Fruit fly (Drosophila melanogaster) whole organism, embryonic: Measurements from ENCODE around the gene CG4645.

ENCODE experiments used
- Abd-B ChIP-seq: fragments of 200-800 bp; sonication (Bioruptor generic); optimal IDR thresholded peaks from 2 replicates; lab custom pipeline; 2018; ENCODE audit warnings: missing biosample characterization, mild to moderate bottlenecking, missing genetic modification characterization, moderate library complexity
- Adf1 ChIP-seq: fragments of 200-800 bp; sonication (Bioruptor generic); IDR thresholded peaks from 2 replicates; pipeline ENCODE4 v1.3.6; 2022; ENCODE audit warnings: missing biosample characterization, missing genetic modification characterization
- Bdp1 ChIP-seq: fragments of 200-800 bp; sonication (Bioruptor generic); optimal IDR thresholded peaks from 3 replicates; lab custom pipeline; 2016; ENCODE audit warnings: missing biosample characterization, missing genetic modification characterization
- BtbVII ChIP-seq: fragments of 200-800 bp; sonication (Bioruptor generic); optimal IDR thresholded peaks from 3 replicates; lab custom pipeline; 2017; ENCODE audit warnings: missing biosample characterization, mild to moderate bottlenecking, missing genetic modification characterization
- C15 ChIP-seq: fragments of 200-800 bp; sonication (Bioruptor generic); IDR thresholded peaks from 3 replicates; pipeline ENCODE4 v1.3.6; 2022; ENCODE audit warnings: missing biosample characterization, missing genetic modification characterization
- CG10267 ChIP-seq: fragments of 200-800 bp; sonication (Bioruptor generic); optimal IDR thresholded peaks from 2 replicates; lab custom pipeline; 2018; ENCODE audit warnings: missing biosample characterization, mild to moderate bottlenecking, missing genetic modification characterization, moderate library complexity
- CG10274 ChIP-seq: fragments of 200-800 bp; sonication (Bioruptor generic); optimal IDR thresholded peaks from 3 replicates; lab custom pipeline; 2017; ENCODE audit warnings: missing biosample characterization, mild to moderate bottlenecking, missing genetic modification characterization
- CG10959 ChIP-seq: fragments of 200-800 bp; sonication (Bioruptor generic); IDR thresholded peaks from 2 replicates; pipeline ENCODE4 v1.3.6; 2022; ENCODE audit warnings: missing biosample characterization, missing genetic modification characterization
- CG10979 ChIP-seq: fragments of 200-800 bp; sonication (Bioruptor generic); optimal IDR thresholded peaks from 2 replicates; lab custom pipeline; 2018; ENCODE audit warnings: missing biosample characterization, mild to moderate bottlenecking, missing genetic modification characterization, moderate library complexity
- CG11560 ChIP-seq: fragments of 200-800 bp; sonication (Bioruptor generic); IDR thresholded peaks from 3 replicates; pipeline ENCODE4 v1.3.6; 2022; ENCODE audit warnings: missing biosample characterization, missing genetic modification characterization
- CG14014 ChIP-seq: fragments of 200-800 bp; sonication (Bioruptor generic); IDR thresholded peaks from 2 replicates; pipeline ENCODE4 v1.3.6; 2022; ENCODE audit warnings: missing biosample characterization, missing genetic modification characterization
- CG16779 ChIP-seq: fragments of 200-800 bp; sonication (Bioruptor generic); IDR thresholded peaks from 2 replicates; pipeline ENCODE4 v1.3.6; 2022; ENCODE audit warnings: missing biosample characterization, missing genetic modification characterization
- CG16863 ChIP-seq: fragments of 200-800 bp; sonication (Bioruptor generic); optimal IDR thresholded peaks from 3 replicates; lab custom pipeline; 2016; ENCODE audit warnings: missing biosample characterization, missing genetic modification characterization
- CG17385 ChIP-seq: fragments of 200-800 bp; sonication (Bioruptor generic); optimal IDR thresholded peaks from 3 replicates; lab custom pipeline; 2018; ENCODE audit warnings: missing biosample characterization, mild to moderate bottlenecking, missing genetic modification characterization
- CG18764 ChIP-seq: fragments of 200-800 bp; sonication (Bioruptor generic); optimal IDR thresholded peaks from 3 replicates; lab custom pipeline; 2016; ENCODE audit warnings: missing biosample characterization, missing genetic modification characterization
- CG31388 ChIP-seq: fragments of 200-800 bp; sonication (Bioruptor generic); optimal IDR thresholded peaks from 2 replicates; lab custom pipeline; 2016; ENCODE audit warnings: missing biosample characterization, missing genetic modification characterization
- CG31441 ChIP-seq: fragments of 200-800 bp; sonication (Bioruptor generic); IDR thresholded peaks from 2 replicates; pipeline ENCODE4 v1.3.6; 2022; ENCODE audit warnings: missing biosample characterization, missing genetic modification characterization
- CG3838 ChIP-seq: fragments of 200-800 bp; sonication (Bioruptor generic); optimal IDR thresholded peaks from 3 replicates; lab custom pipeline; 2016; ENCODE audit warnings: missing biosample characterization, missing genetic modification characterization
- CG5245 ChIP-seq: fragments of 200-800 bp; sonication (Bioruptor generic); optimal IDR thresholded peaks from 3 replicates; lab custom pipeline; 2016; ENCODE audit warnings: missing biosample characterization, missing genetic modification characterization
- CG6175 ChIP-seq: fragments of 200-800 bp; sonication (Bioruptor generic); IDR thresholded peaks from 3 replicates; pipeline ENCODE4 v1.3.6; 2022; ENCODE audit warnings: missing biosample characterization, missing genetic modification characterization
- CG6254 ChIP-seq: fragments of 200-800 bp; sonication (Bioruptor generic); optimal IDR thresholded peaks from 3 replicates; lab custom pipeline; 2017; ENCODE audit warnings: mild to moderate bottlenecking, missing biosample characterization, missing genetic modification reagents, missing genetic modification characterization
- CG7928 ChIP-seq: fragments of 200-800 bp; sonication (Bioruptor generic); optimal IDR thresholded peaks from 2 replicates; lab custom pipeline; 2017; ENCODE audit warnings: missing biosample characterization, mild to moderate bottlenecking, missing genetic modification characterization
- CG8924 ChIP-seq: fragments of 200-800 bp; optimal IDR thresholded peaks from 3 replicates; lab custom pipeline; 2019; ENCODE audit warnings: missing biosample characterization, mild to moderate bottlenecking, missing genetic modification characterization, moderate library complexity
- CG9932 ChIP-seq: fragments of 200-800 bp; sonication (Bioruptor generic); IDR thresholded peaks from 2 replicates; pipeline ENCODE4 v1.3.6; 2022; ENCODE audit warnings: missing biosample characterization, missing genetic modification characterization
- CHES-1-like ChIP-seq: fragments of 200-800 bp; sonication (Bioruptor generic); optimal IDR thresholded peaks from 2 replicates; lab custom pipeline; 2016; ENCODE audit warnings: missing biosample characterization, missing genetic modification characterization
- CTCF ChIP-seq: fragments of 200-800 bp; sonication (Bioruptor generic); optimal IDR thresholded peaks from 2 replicates; lab custom pipeline; 2017; ENCODE audit warnings: missing biosample characterization, mild to moderate bottlenecking, missing genetic modification characterization, moderate library complexity
- Chrac-16 ChIP-seq: fragments of 200-800 bp; sonication (Bioruptor generic); optimal IDR thresholded peaks from 3 replicates; lab custom pipeline; 2016; ENCODE audit warnings: missing biosample characterization, missing genetic modification characterization
- D19B ChIP-seq: fragments of 200-800 bp; sonication (Bioruptor generic); optimal IDR thresholded peaks from 2 replicates; lab custom pipeline; 2017; ENCODE audit warnings: missing biosample characterization, mild to moderate bottlenecking, missing genetic modification characterization
- Dbx ChIP-seq: fragments of 200-800 bp; sonication (Bioruptor generic); IDR thresholded peaks from 3 replicates; pipeline ENCODE4 v1.3.6; 2022; ENCODE audit warnings: missing biosample characterization, missing genetic modification characterization
- Elba2 ChIP-seq: fragments of 200-800 bp; sonication (Bioruptor generic); optimal IDR thresholded peaks from 3 replicates; lab custom pipeline; 2016; ENCODE audit warnings: missing biosample characterization, missing genetic modification characterization
- HmgZ ChIP-seq: fragments of 200-800 bp; sonication (Bioruptor generic); optimal IDR thresholded peaks from 2 replicates; lab custom pipeline; 2018; ENCODE audit warnings: missing biosample characterization, mild to moderate bottlenecking, missing genetic modification characterization
- Kr ChIP-seq: fragments of 200-800 bp; sonication (Bioruptor generic); optimal IDR thresholded peaks from 2 replicates; lab custom pipeline; 2017; ENCODE audit warnings: missing biosample characterization, mild to moderate bottlenecking, missing genetic modification characterization
- Lpt ChIP-seq: fragments of >200 bp; optimal IDR thresholded peaks from 2 replicates; lab custom pipeline; 2018; ENCODE audit warnings: missing biosample characterization, missing genetic modification characterization
- MBD-R2 ChIP-seq: fragments of 200-800 bp; sonication (Bioruptor generic); IDR thresholded peaks from 2 replicates; pipeline ENCODE4 v1.3.6; 2022; ENCODE audit warnings: missing biosample characterization, missing genetic modification characterization
- Nf-YC ChIP-seq: fragments of 200-800 bp; optimal IDR thresholded peaks from 3 replicates; lab custom pipeline; 2019; ENCODE audit warnings: missing biosample characterization, mild to moderate bottlenecking, missing genetic modification characterization, moderate library complexity
- Side ChIP-seq: fragments of 200-800 bp; sonication (Bioruptor generic); optimal IDR thresholded peaks from 2 replicates; lab custom pipeline; 2016; ENCODE audit warnings: missing biosample characterization, missing genetic modification characterization
- Sox100B ChIP-seq: fragments of 200-800 bp; sonication (Bioruptor generic); optimal IDR thresholded peaks from 3 replicates; lab custom pipeline; 2018; ENCODE audit warnings: missing biosample characterization, mild to moderate bottlenecking, missing genetic modification characterization
- Sry-β ChIP-seq: fragments of 200-800 bp; sonication (Bioruptor generic); optimal IDR thresholded peaks from 2 replicates; lab custom pipeline; 2018; ENCODE audit warnings: missing biosample characterization, mild to moderate bottlenecking, missing genetic modification characterization, moderate library complexity
- Sry-δ ChIP-seq: fragments of 200-800 bp; sonication (Bioruptor generic); optimal IDR thresholded peaks from 2 replicates; lab custom pipeline; 2016; ENCODE audit warnings: missing biosample characterization, missing genetic modification characterization
- cas ChIP-seq: fragments of 200-800 bp; sonication (Bioruptor generic); IDR thresholded peaks from 2 replicates; pipeline ENCODE4 v1.3.6; 2022; ENCODE audit warnings: missing biosample characterization, missing genetic modification characterization
- grn ChIP-seq: fragments of 200-800 bp; sonication (Bioruptor generic); optimal IDR thresholded peaks from 3 replicates; lab custom pipeline; 2017; ENCODE audit warnings: missing biosample characterization, missing genetic modification characterization
- ind ChIP-seq: fragments of 200-800 bp; sonication (Bioruptor generic); optimal IDR thresholded peaks from 3 replicates; lab custom pipeline; 2016; ENCODE audit warnings: missing biosample characterization, missing genetic modification characterization
- lilli ChIP-seq: fragments of 200-800 bp; sonication (Bioruptor generic); optimal IDR thresholded peaks from 3 replicates; lab custom pipeline; 2016; ENCODE audit warnings: missing biosample characterization, missing genetic modification characterization
- odd ChIP-seq: fragments of 200-800 bp; sonication (Bioruptor generic); optimal IDR thresholded peaks from 2 replicates; lab custom pipeline; 2017; ENCODE audit warnings: missing biosample characterization, mild to moderate bottlenecking, missing genetic modification characterization
- otp ChIP-seq: fragments of 200-800 bp; sonication (Bioruptor generic); IDR thresholded peaks from 3 replicates; pipeline ENCODE4, ENCODE4 v1.3.6; 2022; ENCODE audit warnings: missing biosample characterization, missing genetic modification characterization
- pros ChIP-seq: fragments of 200-800 bp; sonication (Bioruptor generic); optimal IDR thresholded peaks from 3 replicates; lab custom pipeline; 2019; ENCODE audit warnings: missing biosample characterization, mild to moderate bottlenecking, missing genetic modification characterization, moderate library complexity
- pum ChIP-seq: fragments of 200-800 bp; sonication (Bioruptor generic); optimal IDR thresholded peaks from 2 replicates; lab custom pipeline; 2016; ENCODE audit warnings: missing biosample characterization, missing genetic modification characterization
- ranshi ChIP-seq: fragments of 200-800 bp; sonication (Bioruptor generic); IDR thresholded peaks from 2 replicates; pipeline ENCODE4 v1.3.6; 2022; ENCODE audit warnings: missing biosample characterization, missing genetic modification characterization
- ssp ChIP-seq: fragments of 200-800 bp; sonication (Bioruptor generic); IDR thresholded peaks from 2 replicates; pipeline ENCODE4 v1.3.6; 2022; ENCODE audit warnings: missing biosample characterization, missing genetic modification characterization
- stc ChIP-seq: fragments of 200-800 bp; sonication (Bioruptor generic); IDR thresholded peaks from 2 replicates; pipeline ENCODE4 v1.3.6; 2022; ENCODE audit warnings: missing biosample characterization, missing genetic modification characterization
- tin ChIP-seq: fragments of 200-800 bp; sonication (Bioruptor generic); optimal IDR thresholded peaks from 3 replicates; lab custom pipeline; 2016; ENCODE audit warnings: missing biosample characterization, missing genetic modification characterization
- ttk ChIP-seq: fragments of 200-800 bp; sonication (Bioruptor generic); IDR thresholded peaks from 2 replicates; pipeline ENCODE4 v2.1.2; 2022; ENCODE audit warnings: missing biosample characterization, missing genetic modification characterization
- zen ChIP-seq: fragments of 200-800 bp; sonication (Bioruptor generic); optimal IDR thresholded peaks from 3 replicates; lab custom pipeline; 2018; ENCODE audit warnings: missing biosample characterization, mild to moderate bottlenecking, missing genetic modification characterization, moderate library complexity
- zen2 ChIP-seq: fragments of 200-800 bp; sonication (Bioruptor generic); IDR thresholded peaks from 3 replicates; pipeline ENCODE4 v1.3.6; 2022; ENCODE audit warnings: missing biosample characterization, missing genetic modification characterization; ENCODE audit not compliant: partially characterized antibody

CG4645 gene

dm6 chrX:12889075-12889474, 20.7 kb upstream of the CG4645 start (continued):
- TF ChIP-seq CG17385 (GFP tag; lab: Kevin White, UChicago) (peak; percentile 17), D19B (no peak), CG8924 (no peak), Abd-B (GFP tag; lab: Kevin White, UChicago) (no peak), ttk (GFP tag; lab: Robert Waterston, UW) (no peak), Sox100B (GFP tag; lab: Kevin White, UChicago) (peak; percentile 31), Adf1 (GFP tag; lab: Robert Waterston, UW) (no peak), Lpt (GFP tag; lab: Kevin White, UChicago) (no peak), CG31388 (GFP tag; lab: Kevin White, UChicago) (no peak), Elba2 (GFP tag; lab: Kevin White, UChicago) (no peak), CG14014 (GFP tag; lab: Robert Waterston, UW) (no peak), MBD-R2 (GFP tag; lab: Robert Waterston, UW) (no peak), CG9932 (GFP tag; lab: Robert Waterston, UW) (0 out of 2 replicates have a peak, but pooled peaks have one; percentile 12), Chrac-16 (GFP tag; lab: Kevin White, UChicago) (no peak), CHES-1-like (GFP tag; lab: Kevin White, UChicago) (no peak), CG6175 (GFP tag; lab: Robert Waterston, UW) (no peak), CTCF (GFP tag; lab: Kevin White, UChicago) (peak; percentile 17), Kr (GFP tag; lab: Kevin White, UChicago) (no peak), CG6254 (GFP tag; lab: Kevin White, UChicago) (peak; percentile 56), CG18764 (GFP tag; lab: Kevin White, UChicago) (peak; percentile 20), otp (GFP tag; lab: Robert Waterston, UW) (no peak), grn (peak; percentile 15), ranshi (GFP tag; lab: Robert Waterston, UW) (no peak), CG3838 (GFP tag; lab: Kevin White, UChicago) (no peak), CG5245 (GFP tag; lab: Kevin White, UChicago) (no peak), CG10274 (no peak), CG31441 (GFP tag; lab: Robert Waterston, UW) (peak; percentile 47), CG10979 (tag; lab: Kevin White, UChicago) (peak; percentile 27), BtbVII (GFP tag; lab: Kevin White, UChicago) (no peak), tin (GFP tag; lab: Kevin White, UChicago) (no peak), CG10267 (peak; percentile 26), odd (GFP tag; lab: Kevin White, UChicago) (no peak), CG16779 (GFP tag; lab: Robert Waterston, UW) (no peak), CG7928 (no peak), Bdp1 (GFP tag; lab: Kevin White, UChicago) (no peak), CG11560 (no peak), C15 (no peak), HmgZ (tag; lab: Kevin White, UChicago) (no peak), Side (GFP tag; lab: Kevin White, UChicago) (peak; percentile 16), stc (GFP tag; lab: Robert Waterston, UW) (no peak; the same call in 1 of the 2 replicates), CG16863 (GFP tag; lab: Kevin White, UChicago) (no peak), pros (GFP tag; lab: Kevin White, UChicago) (no peak), zen2 (GFP tag; lab: Robert Waterston, UW) (no peak), Sry-β (GFP tag; lab: Kevin White, UChicago) (no peak), ind (GFP tag; lab: Kevin White, UChicago) (no peak), zen (tag; lab: Kevin White, UChicago) (no peak), CG10959 (GFP tag; lab: Robert Waterston, UW) (no peak), ssp (GFP tag; lab: Robert Waterston, UW) (no peak), Nf-YC (tag; lab: Kevin White, UChicago) (no peak), Sry-δ (no peak), cas (GFP tag; lab: Robert Waterston, UW) (no peak), lilli (GFP tag; lab: Kevin White, UChicago) (no peak), Dbx (GFP tag; lab: Robert Waterston, UW) (no peak), pum (GFP tag; lab: Kevin White, UChicago) (no peak)
